Fruit fly (Drosophila melanogaster) whole organism, embryonic: ENCODE data around the gene Pex5.

Experiments used
- Awh ChIP-seq: fragments of 200-800 bp; sonication (Bioruptor generic); IDR thresholded peaks from 2 replicates; pipeline ENCODE4, ENCODE4 v1.3.6; 2022; ENCODE audit warnings: missing biosample characterization, missing genetic modification characterization
- BEAF-32 ChIP-seq: fragments of 200-800 bp; sonication (Bioruptor generic); optimal IDR thresholded peaks from 3 replicates; lab custom pipeline; 2017; ENCODE audit warnings: missing biosample characterization, missing genetic modification characterization, mild to moderate bottlenecking, moderate library complexity, missing genetic modification reagents
- CG10147 ChIP-seq: fragments of 200-800 bp; sonication (Bioruptor generic); optimal IDR thresholded peaks from 2 replicates; lab custom pipeline; 2019; ENCODE audit warnings: missing biosample characterization, mild to moderate bottlenecking, missing genetic modification characterization, moderate library complexity
- CG11398 ChIP-seq: fragments of 200-800 bp; sonication (Bioruptor generic); optimal IDR thresholded peaks from 2 replicates; lab custom pipeline; 2016; ENCODE audit warnings: missing biosample characterization, missing genetic modification characterization
- CG11695 ChIP-seq: fragments of 200-800 bp; sonication (Bioruptor generic); IDR thresholded peaks from 3 replicates; pipeline ENCODE4 v1.3.6; 2022; ENCODE audit warnings: missing biosample characterization, missing genetic modification characterization
- CG12104 ChIP-seq: fragments of 200-800 bp; sonication (Bioruptor generic); optimal IDR thresholded peaks from 3 replicates; lab custom pipeline; 2016; ENCODE audit warnings: missing biosample characterization, missing genetic modification characterization
- CG14014 ChIP-seq: fragments of 200-800 bp; sonication (Bioruptor generic); IDR thresholded peaks from 2 replicates; pipeline ENCODE4 v1.3.6; 2022; ENCODE audit warnings: missing biosample characterization, missing genetic modification characterization
- CG15514 ChIP-seq: fragments of 200-800 bp; sonication (Bioruptor generic); optimal IDR thresholded peaks from 3 replicates; lab custom pipeline; 2017; ENCODE audit warnings: missing biosample characterization, missing genetic modification characterization, mild to moderate bottlenecking, moderate library complexity, missing genetic modification reagents
- CG17802 ChIP-seq: fragments of 200-800 bp; sonication (Bioruptor generic); optimal IDR thresholded peaks from 2 replicates; lab custom pipeline; 2018; ENCODE audit warnings: missing biosample characterization, mild to moderate bottlenecking, missing genetic modification characterization, moderate library complexity
- CG2202 ChIP-seq: fragments of 200-800 bp; sonication (Bioruptor generic); optimal IDR thresholded peaks from 2 replicates; lab custom pipeline; 2018; ENCODE audit warnings: missing biosample characterization, mild to moderate bottlenecking, missing genetic modification characterization
- CG30431 ChIP-seq: fragments of 200-800 bp; sonication (Bioruptor generic); optimal IDR thresholded peaks from 2 replicates; lab custom pipeline; 2017; ENCODE audit warnings: missing biosample characterization, missing genetic modification characterization
- CG3281 ChIP-seq: fragments of 200-800 bp; sonication (Bioruptor generic); optimal IDR thresholded peaks from 3 replicates; lab custom pipeline; 2017; ENCODE audit warnings: missing biosample characterization, mild to moderate bottlenecking, missing genetic modification characterization
- CG4328 ChIP-seq: fragments of 200-800 bp; sonication (Bioruptor generic); optimal IDR thresholded peaks from 3 replicates; lab custom pipeline; 2017; ENCODE audit warnings: missing biosample characterization, missing genetic modification reagents, missing genetic modification characterization
- CG4617 ChIP-seq: fragments of 200-800 bp; sonication (Bioruptor generic); optimal IDR thresholded peaks from 3 replicates; lab custom pipeline; 2016; ENCODE audit warnings: missing biosample characterization, missing genetic modification characterization, borderline replicate concordance
- CG6254 ChIP-seq: fragments of 200-800 bp; sonication (Bioruptor generic); optimal IDR thresholded peaks from 3 replicates; lab custom pipeline; 2017; ENCODE audit warnings: mild to moderate bottlenecking, missing biosample characterization, missing genetic modification reagents, missing genetic modification characterization
- CG7786 ChIP-seq: fragments of 200-800 bp; sonication (Bioruptor generic); optimal IDR thresholded peaks from 2 replicates; lab custom pipeline; 2016; ENCODE audit warnings: missing biosample characterization, missing genetic modification characterization
- CG8281 ChIP-seq: fragments of 200-800 bp; sonication (Bioruptor generic); optimal IDR thresholded peaks from 2 replicates; lab custom pipeline; 2018; ENCODE audit warnings: missing biosample characterization, mild to moderate bottlenecking, missing genetic modification characterization, moderate library complexity
- CG8944 ChIP-seq: fragments of 200-800 bp; sonication (Bioruptor generic); optimal IDR thresholded peaks from 3 replicates; lab custom pipeline; 2016; ENCODE audit warnings: missing biosample characterization, missing genetic modification characterization
- CG9932 ChIP-seq: fragments of 200-800 bp; sonication (Bioruptor generic); IDR thresholded peaks from 2 replicates; pipeline ENCODE4 v1.3.6; 2022; ENCODE audit warnings: missing biosample characterization, missing genetic modification characterization
- Dfd ChIP-seq, 2 experiments: fragments of >200 bp; optimal IDR thresholded peaks; 2 replicates each; lab custom pipeline; 2017; ENCODE audit warnings: missing biosample characterization in 2 of 2, missing genetic modification characterization in 2 of 2
- HLH3B ChIP-seq: fragments of 200-800 bp; sonication (Bioruptor generic); IDR thresholded peaks from 2 replicates; pipeline ENCODE4 v1.3.6; 2022; ENCODE audit warnings: missing biosample characterization, missing genetic modification characterization
- Hmr ChIP-seq: fragments of 200-800 bp; sonication (Bioruptor generic); optimal IDR thresholded peaks from 3 replicates; lab custom pipeline; 2017; ENCODE audit warnings: mild to moderate bottlenecking, missing biosample characterization, missing genetic modification reagents, missing genetic modification characterization
- MTF-1 ChIP-seq: fragments of 200-800 bp; sonication (Bioruptor generic); optimal IDR thresholded peaks from 2 replicates; lab custom pipeline; 2018; ENCODE audit warnings: missing biosample characterization, mild to moderate bottlenecking, missing genetic modification characterization, borderline replicate concordance
- Max ChIP-seq: fragments of 200-800 bp; sonication (Bioruptor generic); optimal IDR thresholded peaks from 2 replicates; lab custom pipeline; 2016; ENCODE audit warnings: missing biosample characterization, mild to moderate bottlenecking, missing genetic modification characterization
- Nf-YA ChIP-seq: fragments of 200-800 bp; sonication (Bioruptor generic); IDR thresholded peaks from 2 replicates; pipeline ENCODE4 v1.3.6; 2022; ENCODE audit warnings: missing biosample characterization, missing genetic modification characterization
- Nf-YC ChIP-seq: fragments of 200-800 bp; optimal IDR thresholded peaks from 3 replicates; lab custom pipeline; 2019; ENCODE audit warnings: missing biosample characterization, mild to moderate bottlenecking, missing genetic modification characterization, moderate library complexity
- Oli ChIP-seq: fragments of 200-800 bp; sonication (Bioruptor generic); optimal IDR thresholded peaks from 2 replicates; lab custom pipeline; 2018; ENCODE audit warnings: missing biosample characterization, mild to moderate bottlenecking, missing genetic modification characterization, moderate library complexity
- Optix ChIP-seq: fragments of 200-800 bp; sonication (Bioruptor generic); IDR thresholded peaks from 3 replicates; pipeline ENCODE4 v1.3.6; 2022; ENCODE audit warnings: missing biosample characterization, missing genetic modification characterization
- Sry-δ ChIP-seq: fragments of 200-800 bp; sonication (Bioruptor generic); optimal IDR thresholded peaks from 2 replicates; lab custom pipeline; 2016; ENCODE audit warnings: missing biosample characterization, missing genetic modification characterization
- ara ChIP-seq: fragments of 200-800 bp; sonication (Bioruptor generic); IDR thresholded peaks from 2 replicates; pipeline ENCODE4 v1.3.6; 2022; ENCODE audit warnings: missing biosample characterization, missing genetic modification characterization
- cas ChIP-seq: fragments of 200-800 bp; sonication (Bioruptor generic); IDR thresholded peaks from 2 replicates; pipeline ENCODE4 v1.3.6; 2022; ENCODE audit warnings: missing biosample characterization, missing genetic modification characterization
- chif ChIP-seq, 2 experiments: fragments of 200-800 bp; sonication (Bioruptor generic); optimal IDR thresholded peaks; 3 replicates each; lab custom pipeline; 2016; ENCODE audit warnings: missing biosample characterization in 2 of 2, missing genetic modification characterization in 2 of 2
- chinmo ChIP-seq: fragments of 200-800 bp; sonication (Bioruptor generic); IDR thresholded peaks from 4 replicates; pipeline ENCODE4 v1.3.6; 2022; ENCODE audit warnings: missing biosample characterization, missing genetic modification characterization; ENCODE audit not compliant: partially characterized antibody
- crc ChIP-seq: fragments of 200-800 bp; sonication (Bioruptor generic); optimal IDR thresholded peaks from 2 replicates; lab custom pipeline; 2016; ENCODE audit warnings: missing biosample characterization, missing genetic modification characterization
- croc ChIP-seq: fragments of 200-800 bp; sonication (Bioruptor generic); conservative IDR thresholded peaks from 3 replicates; pipeline ENCODE4 v1.3.6; 2022; ENCODE audit warnings: missing biosample characterization, missing genetic modification characterization
- dati ChIP-seq: fragments of 200-800 bp; sonication (Bioruptor generic); IDR thresholded peaks from 2 replicates; pipeline ENCODE4 v1.3.6; 2022; ENCODE audit warnings: missing biosample characterization, missing genetic modification characterization
- dm ChIP-seq: fragments of 200-800 bp; sonication (Bioruptor generic); optimal IDR thresholded peaks from 3 replicates; lab custom pipeline; 2016; ENCODE audit warnings: missing biosample characterization, missing genetic modification characterization
- fd3F ChIP-seq: fragments of 200-800 bp; sonication (Bioruptor generic); optimal IDR thresholded peaks from 2 replicates; lab custom pipeline; 2018; ENCODE audit warnings: missing biosample characterization, mild to moderate bottlenecking, missing genetic modification characterization, moderate library complexity
- ftz-f1 ChIP-seq: fragments of 200-800 bp; sonication (Bioruptor generic); optimal IDR thresholded peaks from 2 replicates; lab custom pipeline; 2016; ENCODE audit warnings: missing biosample characterization, missing genetic modification characterization
- grn ChIP-seq: fragments of 200-800 bp; sonication (Bioruptor generic); optimal IDR thresholded peaks from 3 replicates; lab custom pipeline; 2017; ENCODE audit warnings: missing biosample characterization, missing genetic modification characterization
- her ChIP-seq: fragments of 200-800 bp; sonication (Bioruptor generic); optimal IDR thresholded peaks from 2 replicates; lab custom pipeline; 2016; ENCODE audit warnings: missing biosample characterization, missing genetic modification characterization
- inv ChIP-seq: fragments of 200-800 bp; sonication (Bioruptor generic); IDR thresholded peaks from 2 replicates; pipeline ENCODE4 v1.3.6; 2022; ENCODE audit warnings: missing biosample characterization, missing genetic modification characterization; ENCODE audit not compliant: partially characterized antibody
- nom ChIP-seq: fragments of 200-800 bp; sonication (Bioruptor generic); optimal IDR thresholded peaks from 2 replicates; lab custom pipeline; 2017; ENCODE audit warnings: missing biosample characterization, missing genetic modification characterization, mild to moderate bottlenecking, moderate library complexity, missing genetic modification reagents
- pita ChIP-seq: fragments of 200-800 bp; sonication (Bioruptor generic); optimal IDR thresholded peaks from 2 replicates; lab custom pipeline; 2017; ENCODE audit warnings: missing biosample characterization, mild to moderate bottlenecking, missing genetic modification characterization
- pnt ChIP-seq: fragments of 200-800 bp; sonication (Bioruptor generic); optimal IDR thresholded peaks from 3 replicates; lab custom pipeline; 2016; ENCODE audit warnings: missing biosample characterization, missing genetic modification characterization
- sens-2 ChIP-seq: fragments of 200-800 bp; sonication (Bioruptor generic); IDR thresholded peaks from 2 replicates; pipeline ENCODE4 v1.3.6; 2022; ENCODE audit warnings: missing biosample characterization, missing genetic modification characterization
- slbo ChIP-seq: fragments of 200-800 bp; sonication (Bioruptor generic); IDR thresholded peaks from 2 replicates; pipeline ENCODE4 v1.3.6; 2022; ENCODE audit warnings: missing biosample characterization, missing genetic modification characterization
- wek ChIP-seq: fragments of 200-800 bp; sonication (Bioruptor generic); optimal IDR thresholded peaks from 3 replicates; lab custom pipeline; 2018; ENCODE audit warnings: missing biosample characterization, mild to moderate bottlenecking, missing genetic modification characterization, moderate library complexity
- zen ChIP-seq: fragments of 200-800 bp; sonication (Bioruptor generic); optimal IDR thresholded peaks from 3 replicates; lab custom pipeline; 2018; ENCODE audit warnings: missing biosample characterization, mild to moderate bottlenecking, missing genetic modification characterization, moderate library complexity

The Pex5 gene

DNA sequence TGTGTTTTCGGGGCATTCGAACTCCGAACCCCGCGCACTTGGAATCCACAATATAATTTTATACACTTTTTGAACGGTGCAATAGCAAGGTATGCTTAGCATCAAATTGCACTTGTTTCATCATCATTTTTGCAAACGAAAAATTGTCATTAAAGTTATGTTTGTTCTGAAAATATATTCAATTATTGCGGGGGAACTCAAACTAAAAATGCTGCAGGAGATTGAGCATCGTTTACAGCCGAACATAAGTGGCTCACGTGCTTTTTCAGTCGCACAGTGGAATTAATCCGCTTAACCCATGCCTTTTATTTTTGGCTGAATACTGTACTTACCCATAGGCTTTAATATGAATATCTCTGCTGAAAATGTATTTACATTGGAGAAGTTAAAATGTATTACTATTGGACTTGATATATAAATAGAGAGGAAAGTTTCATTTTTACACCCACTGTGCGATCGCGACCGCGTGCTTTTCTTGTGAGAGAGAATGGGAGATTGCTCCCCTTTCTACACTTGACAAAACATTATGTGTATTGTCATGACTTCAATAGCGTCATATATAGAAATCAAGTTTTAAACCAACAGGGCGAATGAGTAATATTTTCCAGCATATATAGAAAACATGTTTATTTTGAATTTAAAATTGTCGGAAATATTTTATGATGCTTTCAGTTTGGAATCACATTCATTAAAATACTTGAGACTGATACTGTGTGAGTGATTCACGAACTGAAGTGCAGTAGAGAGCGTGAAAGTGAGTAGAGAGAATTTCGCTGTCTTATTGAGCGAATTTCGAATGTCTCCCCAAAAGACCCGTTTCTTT lies 38.3 kb downstream of the Pex5 start (continued):
- TF ChIP-seq inv (GFP tag; lab: Robert Waterston, UW) (no peak), dati (peak; percentile 95), CG30431 (GFP tag; lab: Kevin White, UChicago) (peak; percentile 80), Max (GFP tag; lab: Kevin White, UChicago) (peak; percentile 93), fd3F (GFP tag; lab: Kevin White, UChicago) (peak; percentile 93), sens-2 (peak; percentile 96), CG11398 (GFP tag; lab: Kevin White, UChicago) (peak; percentile 88), pnt (GFP tag; lab: Kevin White, UChicago) (peak; percentile 92), MTF-1 (GFP tag; lab: Kevin White, UChicago) (peak; percentile 95), grn (GFP tag; lab: Kevin White, UChicago) (peak; percentile 46), CG6254 (GFP tag; lab: Kevin White, UChicago) (peak; percentile 89), zen (peak; percentile 82), CG8944 (GFP tag; lab: Kevin White, UChicago) (peak; percentile 91), Dfd (GFP tag; optimal IDR thresholded peaks at IDR 0.05; lab: Kevin White, UChicago) (no peak), CG3281 (GFP tag; lab: Kevin White, UChicago) (peak; percentile 96), CG10147 (peak; percentile 94), CG17802 (peak; percentile 86), nom (peak; percentile 93), CG7786 (GFP tag; lab: Kevin White, UChicago) (peak; percentile 94), CG8281 (peak; percentile 81), CG9932 (peak; percentile 96), Hmr (GFP tag; lab: Kevin White, UChicago) (peak; percentile 96), HLH3B (GFP tag; lab: Robert Waterston, UW) (peak; percentile 98), crc (GFP tag; lab: Kevin White, UChicago) (peak; percentile 89), slbo (GFP tag; lab: Robert Waterston, UW) (peak; percentile 98), CG15514 (GFP tag; lab: Kevin White, UChicago) (peak; percentile 92), Sry-δ (GFP tag; lab: Kevin White, UChicago) (peak; percentile 61), ara (GFP tag; lab: Robert Waterston, UW) (peak; percentile 97), CG14014 (GFP tag; lab: Robert Waterston, UW) (peak; percentile 98), chinmo (GFP tag; lab: Robert Waterston, UW) (no peak), wek (GFP tag; lab: Kevin White, UChicago) (peak; percentile 89), BEAF-32 (peak; percentile 13), CG2202 (tag; lab: Kevin White, UChicago) (peak; percentile 73), dm (GFP tag; lab: Kevin White, UChicago) (peak; percentile 97), Oli (peak; percentile 97), CG12104 (GFP tag; lab: Kevin White, UChicago) (peak; percentile 88), croc (peak; percentile 90), her (GFP tag; lab: Kevin White, UChicago) (peak; percentile 89), CG4328 (GFP tag; lab: Kevin White, UChicago) (peak; percentile 92), ftz-f1 (GFP tag; lab: Kevin White, UChicago) (peak; percentile 36), Nf-YA (GFP tag; lab: Robert Waterston, UW) (peak; percentile 95), cas (peak; percentile 91), Nf-YC (peak; percentile 88), CG11695 (GFP tag; lab: Robert Waterston, UW) (peak; percentile 95), pita (no peak), Awh (GFP tag; lab: Robert Waterston, UW) (peak; percentile 98), Optix (peak; percentile 93), chif (GFP tag; optimal IDR thresholded peaks at IDR 0.05; lab: Kevin White, UChicago) (peak; percentile 90 to 93), CG4617 (GFP tag; lab: Kevin White, UChicago) (peak; percentile 89)
